Worm (Caenorhabditis elegans): ENCODE data around the gene mrps-22.

The mrps-22 gene

ce11 chrII:10598970-10599369 is 16.6 kb downstream of the mrps-22 start, which contains the start of gene C14A4.9:
TSS of gene C14A4.9 (plus strand) at chrII:10599337.
- peak; percentile 99 for TF ChIP-seq blmp-1 (tag; optimal IDR thresholded peaks at IDR 0.05)
- TF ChIP-seq efl-3 (GFP tag; optimal IDR thresholded peaks at IDR 0.05) = no peak

ce11 chrII:10602184-10602583 is 19.8 kb downstream of the mrps-22 start, which contains the start of gene srv-2:
TSS of gene srv-2 (minus strand) at chrII:10602284.
- TF ChIP-seq ama-1 (optimal IDR thresholded peaks at IDR 0.05) (no peak), unc-30 (tag; optimal IDR thresholded peaks at IDR 0.05) (no peak), F16B12.6 (tag; optimal IDR thresholded peaks at IDR 0.05) (no peak), snpc-4 (tag; optimal IDR thresholded peaks at IDR 0.05) (no peak), pqm-1 (tag; optimal IDR thresholded peaks at IDR 0.05) (no peak), mep-1 (tag; optimal IDR thresholded peaks at IDR 0.05) (no peak), nhr-71 (tag; optimal IDR thresholded peaks at IDR 0.05) (no peak)

ce11 chrII:10603560-10603959 is 21.1 kb downstream of the mrps-22 start:
- TF ChIP-seq lin-14 (GFP tag; optimal IDR thresholded peaks at IDR 0.05) (no peak), blmp-1 (tag; optimal IDR thresholded peaks at IDR 0.05) (no peak), lin-15B (tag; optimal IDR thresholded peaks at IDR 0.05) (no peak)

ce11 chrII:10605512-10605911 is 23.1 kb downstream of the mrps-22 start, which contains the start of gene taf-13:
TSS of gene taf-13 (minus strand) at chrII:10605612.
- TF ChIP-seq lin-39 (tag; optimal IDR thresholded peaks at IDR 0.05) (no peak), C16A3.4 (tag; optimal IDR thresholded peaks at IDR 0.05) (no peak), pax-3 (tag; optimal IDR thresholded peaks at IDR 0.05) (no peak), egl-27 (tag; optimal IDR thresholded peaks at IDR 0.05) (no peak)

ce11 chrII:10607238-10607961 is 25.0 kb downstream of the mrps-22 start, which contains the start of gene ccm-3:
TSS of gene ccm-3 (minus strand) at chrII:10607275.
- TF ChIP-seq sup-37 (GFP tag; optimal IDR thresholded peaks at IDR 0.05) = no peak
- TF ChIP-seq hpl-2 (GFP tag; optimal IDR thresholded peaks at IDR 0.05) = no peak
- peak; percentile 15 to 77 for TF ChIP-seq lsy-2 (tag; optimal IDR thresholded peaks at IDR 0.05)
- no peak for TF ChIP-seq tbx-2 (tag; optimal IDR thresholded peaks at IDR 0.05)
- TF ChIP-seq tlp-1 (tag; optimal IDR thresholded peaks at IDR 0.05) = no peak
- no peak for TF ChIP-seq sptf-1 (tag; optimal IDR thresholded peaks at IDR 0.05)
- no peak for TF ChIP-seq ceh-88 (GFP tag; IDR thresholded peaks at IDR 0.05)
- peak; percentile 28 for TF ChIP-seq fkh-8 (tag; optimal IDR thresholded peaks at IDR 0.05)
- TF ChIP-seq irx-1 (tag; optimal IDR thresholded peaks at IDR 0.05) = no peak
- no peak for TF ChIP-seq mef-2 (tag; optimal IDR thresholded peaks at IDR 0.05)
- no peak for TF ChIP-seq nhr-85 (tag)
- TF ChIP-seq C04F5.9 (tag; optimal IDR thresholded peaks at IDR 0.05) = no peak
- TF ChIP-seq dpl-1 (GFP tag; optimal IDR thresholded peaks at IDR 0.05) = peak; percentile 26 to 62 (median 34)
- TF ChIP-seq nhr-28 (tag; optimal IDR thresholded peaks at IDR 0.05) = no peak
- TF ChIP-seq snu-23 (GFP tag; optimal IDR thresholded peaks at IDR 0.05) = peak; percentile 11
- peak; percentile 17 for TF ChIP-seq lin-13 (GFP tag; optimal IDR thresholded peaks at IDR 0.05)
- no peak for TF ChIP-seq hlh-4 (tag; optimal IDR thresholded peaks at IDR 0.05)
- no peak for TF ChIP-seq elt-2 (tag; optimal IDR thresholded peaks at IDR 0.05)
- no peak for TF ChIP-seq fos-1 (tag; optimal IDR thresholded peaks at IDR 0.05)
- no peak for TF ChIP-seq aly-2 (tag; optimal IDR thresholded peaks at IDR 0.05)
- TF ChIP-seq aha-1 (tag; optimal IDR thresholded peaks at IDR 0.05) = no peak
- no peak for TF ChIP-seq egl-13 (tag; optimal IDR thresholded peaks at IDR 0.05)
- no peak for TF ChIP-seq unc-130 (tag; optimal IDR thresholded peaks at IDR 0.05)
- TF ChIP-seq pag-3 (tag; optimal IDR thresholded peaks at IDR 0.05; ENCODE audit: borderline replicate concordance, insufficient read depth) = no peak
- no peak for TF ChIP-seq nhr-77 (tag; optimal IDR thresholded peaks at IDR 0.05)
- TF ChIP-seq sox-4 (tag; optimal IDR thresholded peaks at IDR 0.05) = no peak
- TF ChIP-seq nhr-12 (tag; optimal IDR thresholded peaks at IDR 0.05) = no peak
- peak; percentile 52 for TF ChIP-seq nhr-71 (tag; optimal IDR thresholded peaks at IDR 0.05)
- peak; percentile 46 to 51 for TF ChIP-seq lin-35 (GFP tag; optimal IDR thresholded peaks at IDR 0.05)
- TF ChIP-seq jun-1 (tag; optimal IDR thresholded peaks at IDR 0.05) = no peak
- no peak for TF ChIP-seq skn-1 (tag; optimal IDR thresholded peaks at IDR 0.05)
- TF ChIP-seq fkh-10 (GFP tag; optimal IDR thresholded peaks at IDR 0.05) = peak; percentile 3
- peak; percentile 64 for TF ChIP-seq lin-15B (tag; optimal IDR thresholded peaks at IDR 0.05)
